Worm (Caenorhabditis elegans): ENCODE measurements around the gene xrn-1.
A peak's percentile ranks its signal among the peaks of the same experiment; 100 is the strongest.

The xrn-1 gene

DNA sequence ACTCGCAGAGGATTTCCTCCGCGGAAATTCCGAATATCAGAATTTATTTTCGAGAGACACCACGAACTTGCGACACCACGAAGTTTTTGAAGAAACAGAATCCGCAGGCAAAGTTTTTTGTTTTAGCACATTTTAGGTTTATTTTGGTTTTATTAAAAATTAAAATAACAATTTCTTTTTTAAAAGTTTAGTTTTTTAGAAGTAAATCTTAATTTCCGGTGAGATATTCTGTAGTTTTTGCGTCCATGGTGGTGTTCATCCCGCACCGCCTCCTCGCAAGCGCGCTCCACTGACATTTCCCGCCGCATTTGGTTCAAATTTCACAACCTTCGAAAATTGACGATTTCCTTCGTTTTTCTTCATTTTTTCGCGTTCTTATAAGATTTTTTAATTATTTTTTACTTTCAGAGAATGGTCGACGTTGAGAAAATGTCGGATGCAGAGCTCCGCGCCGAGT lies 5.6 kb upstream of the xrn-1 start, which contains the start of gene lem-2 (continued):
- TF ChIP-seq nhr-19 (GFP tag; conservative IDR thresholded peaks at IDR 0.05): peak; percentile 71
- peak; percentile 42 for TF ChIP-seq jun-1 (tag; optimal IDR thresholded peaks at IDR 0.05)
- TF ChIP-seq snpc-4 (tag; optimal IDR thresholded peaks at IDR 0.05): peak; percentile 35
- TF ChIP-seq tlp-1 (tag; optimal IDR thresholded peaks at IDR 0.05): no peak
- no peak for TF ChIP-seq hlh-4 (tag; optimal IDR thresholded peaks at IDR 0.05)
- peak; percentile 85 for TF ChIP-seq tbx-2 (tag; optimal IDR thresholded peaks at IDR 0.05)
- peak; percentile 84 for TF ChIP-seq nhr-85 (tag)
- TF ChIP-seq dpl-1 (GFP tag; optimal IDR thresholded peaks at IDR 0.05): peak; percentile 83 to 89 (median 87)
- no peak for TF ChIP-seq unc-62 (GFP tag; optimal IDR thresholded peaks at IDR 0.05)
- TF ChIP-seq Y116A8C.19 (tag; optimal IDR thresholded peaks at IDR 0.05; ENCODE audit: borderline replicate concordance): peak; percentile 63
- TF ChIP-seq unc-30 (tag; optimal IDR thresholded peaks at IDR 0.05): no peak
- TF ChIP-seq mef-2 (tag; optimal IDR thresholded peaks at IDR 0.05): no peak
- TF ChIP-seq alr-1 (tag; optimal IDR thresholded peaks at IDR 0.05; ENCODE audit: borderline replicate concordance): no peak
- peak; percentile 61 for TF ChIP-seq C16A3.4 (tag; optimal IDR thresholded peaks at IDR 0.05)
- no peak for TF ChIP-seq hpl-2 (GFP tag; optimal IDR thresholded peaks at IDR 0.05)
- peak; percentile 2 for TF ChIP-seq nhr-237 (tag; optimal IDR thresholded peaks at IDR 0.05)
- TF ChIP-seq nhr-84 (tag; optimal IDR thresholded peaks at IDR 0.05): no peak
- TF ChIP-seq egl-13 (tag; optimal IDR thresholded peaks at IDR 0.05): peak; percentile 81
- TF ChIP-seq nhr-20 (tag; optimal IDR thresholded peaks at IDR 0.05): peak; percentile 82
- no peak for TF ChIP-seq hlh-17 (GFP tag; optimal IDR thresholded peaks at IDR 0.05; ENCODE audit: borderline replicate concordance)
- peak; percentile 96 for TF ChIP-seq pax-3 (tag; optimal IDR thresholded peaks at IDR 0.05)
- no peak for TF ChIP-seq C34B4.2 (tag; optimal IDR thresholded peaks at IDR 0.05)
- peak; percentile 71 for TF ChIP-seq fkh-4 (tag; optimal IDR thresholded peaks at IDR 0.05; ENCODE audit: borderline replicate concordance)
- TF ChIP-seq nhr-76 (tag; optimal IDR thresholded peaks at IDR 0.05): no peak
- TF ChIP-seq lin-35 (GFP tag; optimal IDR thresholded peaks at IDR 0.05): peak; percentile 87 to 90
- peak; percentile 92 for TF ChIP-seq lin-14 (GFP tag; optimal IDR thresholded peaks at IDR 0.05)
- TF ChIP-seq fkh-10 (GFP tag; optimal IDR thresholded peaks at IDR 0.05): peak; percentile 32
- TF ChIP-seq ztf-11 (tag; optimal IDR thresholded peaks at IDR 0.05): peak in 1 of 2 experiments; percentile 82
- TF ChIP-seq efl-1 (optimal IDR thresholded peaks at IDR 0.05): peak; percentile 86 to 91
- TF ChIP-seq efl-1 (GFP tag; optimal IDR thresholded peaks at IDR 0.05 in 1 of 2): peak; percentile 86 to 97
- TF ChIP-seq nhr-47 (tag; optimal IDR thresholded peaks at IDR 0.05): peak; percentile 91
- no peak for TF ChIP-seq zag-1 (tag; optimal IDR thresholded peaks at IDR 0.05)
- peak; percentile 51 for TF ChIP-seq skn-1 (tag; optimal IDR thresholded peaks at IDR 0.05)
- TF ChIP-seq rnt-1 (tag; optimal IDR thresholded peaks at IDR 0.05): no peak
- no peak for TF ChIP-seq ets-5 (GFP tag; IDR thresholded peaks at IDR 0.05)
- TF ChIP-seq unc-130 (tag; optimal IDR thresholded peaks at IDR 0.05): peak; percentile 48
- no peak for TF ChIP-seq pag-3 (tag; optimal IDR thresholded peaks at IDR 0.05; ENCODE audit: borderline replicate concordance, insufficient read depth)
- TF ChIP-seq nhr-77 (tag; optimal IDR thresholded peaks at IDR 0.05): peak; percentile 87
- TF ChIP-seq elt-2 (tag; optimal IDR thresholded peaks at IDR 0.05): peak; percentile 38
- TF ChIP-seq blmp-1 (tag; optimal IDR thresholded peaks at IDR 0.05): peak; percentile 30
- no peak for TF ChIP-seq sup-37 (GFP tag; optimal IDR thresholded peaks at IDR 0.05)
- TF ChIP-seq vab-15 (tag; optimal IDR thresholded peaks at IDR 0.05): peak; percentile 87
- TF ChIP-seq pqm-1 (tag; optimal IDR thresholded peaks at IDR 0.05): no peak
- TF ChIP-seq zip-4 (GFP tag; optimal IDR thresholded peaks at IDR 0.05): no peak
- no peak for TF ChIP-seq nhr-11 (tag; optimal IDR thresholded peaks at IDR 0.05)
- TF ChIP-seq grh-1 (GFP tag; IDR thresholded peaks at IDR 0.05): no peak
- TF ChIP-seq lin-39 (tag; optimal IDR thresholded peaks at IDR 0.05): no peak
